Worm (Caenorhabditis elegans): ENCODE data around the gene C18B2.2.
A peak's percentile ranks its signal among the peaks of the same experiment; 100 is the strongest.

Gene C18B2.2

ce11 chrX:3633654-3634053, 10.4 kb downstream of the C18B2.2 start, which contains the start of gene gst-11:
Gene gst-11, minus strand, starts transcription at chrX:3633754.
- TF ChIP-seq F13C5.2 (tag; optimal IDR thresholded peaks at IDR 0.05) (no peak), tbx-37 (GFP tag; conservative IDR thresholded peaks at IDR 0.05) (no peak), tra-4 (tag; optimal IDR thresholded peaks at IDR 0.05) (no peak), ceh-13 (GFP tag; optimal IDR thresholded peaks at IDR 0.05) (no peak), hmg-4 (GFP tag; optimal IDR thresholded peaks at IDR 0.05) (no peak), hmbx-1 (tag; optimal IDR thresholded peaks at IDR 0.05) (no peak), hnd-1 (tag; optimal IDR thresholded peaks at IDR 0.05) (no peak), ama-1 (optimal IDR thresholded peaks at IDR 0.05) (no peak), aly-1 (tag; optimal IDR thresholded peaks at IDR 0.05) (no peak), flt-1 (GFP tag; IDR thresholded peaks at IDR 0.05) (no peak), scrt-1 (GFP tag; IDR thresholded peaks at IDR 0.05) (no peak)

- TF ChIP-seq ceh-36 (tag; optimal IDR thresholded peaks at IDR 0.05) (no peak), hmg-4 (GFP tag; optimal IDR thresholded peaks at IDR 0.05) (no peak), sea-1 (GFP tag; conservative IDR thresholded peaks at IDR 0.05) (no peak), ama-1 (optimal IDR thresholded peaks at IDR 0.05) (no peak), aly-1 (tag; optimal IDR thresholded peaks at IDR 0.05) (no peak), hmbx-1 (tag; optimal IDR thresholded peaks at IDR 0.05) (no peak), ceh-13 (GFP tag; optimal IDR thresholded peaks at IDR 0.05) (no peak), F13C5.2 (tag; optimal IDR thresholded peaks at IDR 0.05) (no peak), B0310.2 (tag; optimal IDR thresholded peaks at IDR 0.05) (no peak), tra-4 (tag; optimal IDR thresholded peaks at IDR 0.05) (no peak), ets-7 (tag; optimal IDR thresholded peaks at IDR 0.05) (no peak), scrt-1 (GFP tag; IDR thresholded peaks at IDR 0.05) (no peak), hnd-1 (tag; optimal IDR thresholded peaks at IDR 0.05) (no peak), tbx-37 (GFP tag; conservative IDR thresholded peaks at IDR 0.05) (no peak), tbx-11 (GFP tag; IDR thresholded peaks at IDR 0.05) (no peak), flt-1 (GFP tag; IDR thresholded peaks at IDR 0.05) (no peak), pes-1 (GFP tag; IDR thresholded peaks at IDR 0.05) (no peak)
Observed at ce11 chrX:3634782-3635181, 11.5 kb downstream of the C18B2.2 start.

- TF ChIP-seq hmg-4 (GFP tag; optimal IDR thresholded peaks at IDR 0.05) = no peak
- no peak for TF ChIP-seq tra-4 (tag; optimal IDR thresholded peaks at IDR 0.05)
- TF ChIP-seq F13C5.2 (tag; optimal IDR thresholded peaks at IDR 0.05) = no peak
- no peak for TF ChIP-seq aly-1 (tag; optimal IDR thresholded peaks at IDR 0.05)
- no peak for TF ChIP-seq ceh-13 (GFP tag; optimal IDR thresholded peaks at IDR 0.05)
- TF ChIP-seq scrt-1 (GFP tag; IDR thresholded peaks at IDR 0.05) = no peak
- TF ChIP-seq sea-1 (GFP tag; conservative IDR thresholded peaks at IDR 0.05) = no peak
- no peak for TF ChIP-seq ama-1 (optimal IDR thresholded peaks at IDR 0.05)
- no peak for TF ChIP-seq tbx-37 (GFP tag; conservative IDR thresholded peaks at IDR 0.05)
- TF ChIP-seq pes-1 (GFP tag; IDR thresholded peaks at IDR 0.05) = no peak
- no peak for TF ChIP-seq ets-7 (tag; optimal IDR thresholded peaks at IDR 0.05)
- TF ChIP-seq flt-1 (GFP tag; IDR thresholded peaks at IDR 0.05) = no peak
- no peak for TF ChIP-seq B0310.2 (tag; optimal IDR thresholded peaks at IDR 0.05)
- TF ChIP-seq hmbx-1 (tag; optimal IDR thresholded peaks at IDR 0.05) = no peak
- no peak for TF ChIP-seq hnd-1 (tag; optimal IDR thresholded peaks at IDR 0.05)
- no peak for TF ChIP-seq ceh-36 (tag; optimal IDR thresholded peaks at IDR 0.05)
- TF ChIP-seq tbx-11 (GFP tag; IDR thresholded peaks at IDR 0.05) = no peak
Observed at ce11 chrX:3644796-3645195, 21.5 kb downstream of the C18B2.2 start, which contains the start of gene tmem-24. Gene tmem-24, minus strand, starts transcription at chrX:3644896.

- no peak for TF ChIP-seq scrt-1 (GFP tag; IDR thresholded peaks at IDR 0.05)
- no peak for TF ChIP-seq B0310.2 (tag; optimal IDR thresholded peaks at IDR 0.05)
Observed at ce11 chrX:3645924-3646323, 22.7 kb downstream of the C18B2.2 start.

- TF ChIP-seq hnd-1 (tag; optimal IDR thresholded peaks at IDR 0.05) (no peak), hmg-4 (GFP tag; optimal IDR thresholded peaks at IDR 0.05) (peak; percentile 56)
Observed at ce11 chrX:3650100-3650809, 27.0 kb downstream of the C18B2.2 start, which contains the start of the genes sax-1 and R11G1.2. Gene sax-1, minus strand, starts transcription at chrX:3650150. Gene R11G1.2, plus strand, starts transcription at chrX:3650614.

- TF ChIP-seq ceh-13 (GFP tag; optimal IDR thresholded peaks at IDR 0.05) (no peak), tra-4 (tag; optimal IDR thresholded peaks at IDR 0.05) (no peak), tbx-37 (GFP tag; conservative IDR thresholded peaks at IDR 0.05) (no peak), hnd-1 (tag; optimal IDR thresholded peaks at IDR 0.05) (no peak), tbx-11 (GFP tag; IDR thresholded peaks at IDR 0.05) (no peak), aly-1 (tag; optimal IDR thresholded peaks at IDR 0.05) (no peak), sea-1 (GFP tag; conservative IDR thresholded peaks at IDR 0.05) (no peak), F13C5.2 (tag; optimal IDR thresholded peaks at IDR 0.05) (no peak), B0310.2 (tag; optimal IDR thresholded peaks at IDR 0.05) (no peak), pes-1 (GFP tag; IDR thresholded peaks at IDR 0.05) (no peak), flt-1 (GFP tag; IDR thresholded peaks at IDR 0.05) (no peak), ets-7 (tag; optimal IDR thresholded peaks at IDR 0.05) (no peak), ama-1 (optimal IDR thresholded peaks at IDR 0.05) (no peak)
Observed at ce11 chrX:3654623-3655022, 31.4 kb downstream of the C18B2.2 start, which contains the start of gene R11G1.11. Gene R11G1.11, plus strand, starts transcription at chrX:3654923.

- no peak for TF ChIP-seq ama-1 (optimal IDR thresholded peaks at IDR 0.05)
- no peak for TF ChIP-seq F13C5.2 (tag; optimal IDR thresholded peaks at IDR 0.05)
- no peak for TF ChIP-seq sea-1 (GFP tag; conservative IDR thresholded peaks at IDR 0.05)
- no peak for TF ChIP-seq B0310.2 (tag; optimal IDR thresholded peaks at IDR 0.05)
- no peak for TF ChIP-seq hnd-1 (tag; optimal IDR thresholded peaks at IDR 0.05)
Observed at ce11 chrX:3655972-3656371, 32.7 kb downstream of the C18B2.2 start, which contains the start of gene R11G1.7. Gene R11G1.7, plus strand, starts transcription at chrX:3656272.

ce11 chrX:3659192-3659591, 35.9 kb downstream of the C18B2.2 start, which contains the start of gene R11G1.1:
Gene R11G1.1, plus strand, starts transcription at chrX:3659492.
- no peak for TF ChIP-seq sea-1 (GFP tag; conservative IDR thresholded peaks at IDR 0.05)
- no peak for TF ChIP-seq ets-7 (tag; optimal IDR thresholded peaks at IDR 0.05)
- TF ChIP-seq pes-1 (GFP tag; IDR thresholded peaks at IDR 0.05) = no peak
